Fruit fly (Drosophila melanogaster) whole organism, embryonic: Measurements from ENCODE around the gene mRpL51.

Source experiments
- Abd-B ChIP-seq: fragments of 200-800 bp; sonication (Bioruptor generic); optimal IDR thresholded peaks from 2 replicates; lab custom pipeline; 2018; ENCODE audit warnings: missing biosample characterization, mild to moderate bottlenecking, missing genetic modification characterization, moderate library complexity
- Atf3 ChIP-seq: fragments of 200-800 bp; sonication (Bioruptor generic); optimal IDR thresholded peaks from 3 replicates; lab custom pipeline; 2016; ENCODE audit warnings: missing biosample characterization, missing genetic modification characterization
- BEAF-32 ChIP-seq: fragments of 200-800 bp; sonication (Bioruptor generic); optimal IDR thresholded peaks from 3 replicates; lab custom pipeline; 2017; ENCODE audit warnings: missing biosample characterization, missing genetic modification characterization, mild to moderate bottlenecking, moderate library complexity, missing genetic modification reagents
- Bgb ChIP-seq: fragments of 200-800 bp; sonication (Bioruptor generic); IDR thresholded peaks from 2 replicates; pipeline ENCODE4 v1.3.6; 2022; ENCODE audit warnings: missing biosample characterization, missing genetic modification characterization; ENCODE audit not compliant: partially characterized antibody
- CG10366 ChIP-seq: fragments of 200-800 bp; sonication (Bioruptor generic); IDR thresholded peaks from 2 replicates; pipeline ENCODE4 v1.3.6; 2022; ENCODE audit warnings: missing biosample characterization, missing genetic modification characterization
- CG11085 ChIP-seq: fragments of 200-800 bp; sonication (Bioruptor generic); IDR thresholded peaks from 2 replicates; pipeline ENCODE4 v1.3.6; 2022; ENCODE audit warnings: missing biosample characterization, missing genetic modification characterization
- CG11398 ChIP-seq: fragments of 200-800 bp; sonication (Bioruptor generic); optimal IDR thresholded peaks from 2 replicates; lab custom pipeline; 2016; ENCODE audit warnings: missing biosample characterization, missing genetic modification characterization
- CG12659 ChIP-seq: fragments of 200-800 bp; sonication (Bioruptor generic); optimal IDR thresholded peaks from 3 replicates; lab custom pipeline; 2017; ENCODE audit warnings: mild to moderate bottlenecking, missing biosample characterization, missing genetic modification reagents, missing genetic modification characterization
- CG13287 ChIP-seq: fragments of 200-800 bp; sonication (Bioruptor generic); IDR thresholded peaks from 2 replicates; pipeline ENCODE4 v1.3.6; 2022; ENCODE audit warnings: missing biosample characterization, missing genetic modification characterization; ENCODE audit not compliant: partially characterized antibody
- CG14965 ChIP-seq: fragments of 200-800 bp; sonication (Bioruptor generic); optimal IDR thresholded peaks from 2 replicates; lab custom pipeline; 2016; ENCODE audit warnings: missing biosample characterization, missing genetic modification characterization, borderline replicate concordance
- CG15514 ChIP-seq: fragments of 200-800 bp; sonication (Bioruptor generic); optimal IDR thresholded peaks from 3 replicates; lab custom pipeline; 2017; ENCODE audit warnings: missing biosample characterization, missing genetic modification characterization, mild to moderate bottlenecking, moderate library complexity, missing genetic modification reagents
- CG30431 ChIP-seq: fragments of 200-800 bp; sonication (Bioruptor generic); optimal IDR thresholded peaks from 2 replicates; lab custom pipeline; 2017; ENCODE audit warnings: missing biosample characterization, missing genetic modification characterization
- CG31388 ChIP-seq: fragments of 200-800 bp; sonication (Bioruptor generic); optimal IDR thresholded peaks from 2 replicates; lab custom pipeline; 2016; ENCODE audit warnings: missing biosample characterization, missing genetic modification characterization
- CG32772 ChIP-seq: fragments of 200-800 bp; sonication (Bioruptor generic); IDR thresholded peaks from 2 replicates; pipeline ENCODE4 v1.3.6; 2022; ENCODE audit warnings: missing biosample characterization, missing genetic modification characterization
- CG3726 ChIP-seq: fragments of 200-800 bp; sonication (Bioruptor generic); IDR thresholded peaks from 3 replicates; pipeline ENCODE4, ENCODE4 v1.3.6; 2022; ENCODE audit warnings: missing biosample characterization, missing genetic modification characterization
- CG6854 ChIP-seq: fragments of 200-800 bp; sonication (Bioruptor generic); optimal IDR thresholded peaks from 3 replicates; lab custom pipeline; 2017; ENCODE audit warnings: missing biosample characterization, mild to moderate bottlenecking, missing genetic modification characterization
- CG7372 ChIP-seq: fragments of 200-800 bp; sonication (Bioruptor generic); IDR thresholded peaks from 2 replicates; pipeline ENCODE4 v1.3.6; 2022; ENCODE audit warnings: missing biosample characterization, missing genetic modification characterization
- CG8478 ChIP-seq: fragments of >200 bp; optimal IDR thresholded peaks from 2 replicates; lab custom pipeline; 2018
- CG8765 ChIP-seq: fragments of 200-800 bp; sonication (Bioruptor generic); IDR thresholded peaks from 2 replicates; pipeline ENCODE4 v1.3.6; 2022; ENCODE audit warnings: missing biosample characterization, missing genetic modification characterization
- CHES-1-like ChIP-seq: fragments of 200-800 bp; sonication (Bioruptor generic); optimal IDR thresholded peaks from 2 replicates; lab custom pipeline; 2016; ENCODE audit warnings: missing biosample characterization, missing genetic modification characterization
- ERR ChIP-seq: fragments of 200-800 bp; sonication (Bioruptor generic); optimal IDR thresholded peaks from 2 replicates; lab custom pipeline; 2016; ENCODE audit warnings: missing biosample characterization, missing genetic modification characterization
- H2.0 ChIP-seq: fragments of 200-800 bp; sonication (Bioruptor generic); IDR thresholded peaks from 2 replicates; pipeline ENCODE4 v1.3.6; 2022; ENCODE audit warnings: missing biosample characterization, missing genetic modification characterization
- HLHmδ ChIP-seq: fragments of 200-800 bp; sonication (Bioruptor generic); optimal IDR thresholded peaks from 2 replicates; lab custom pipeline; 2018; ENCODE audit warnings: missing biosample characterization, mild to moderate bottlenecking, missing genetic modification characterization, moderate library complexity
- Hey ChIP-seq: fragments of 200-800 bp; sonication (Bioruptor generic); optimal IDR thresholded peaks from 3 replicates; lab custom pipeline; 2018; ENCODE audit warnings: missing biosample characterization, mild to moderate bottlenecking, missing genetic modification characterization
- Jarid2 ChIP-seq: fragments of 200-800 bp; sonication (Bioruptor generic); optimal IDR thresholded peaks from 3 replicates; lab custom pipeline; 2017; ENCODE audit warnings: mild to moderate bottlenecking, missing biosample characterization, missing genetic modification reagents, missing genetic modification characterization
- MBD-R2 ChIP-seq: fragments of 200-800 bp; sonication (Bioruptor generic); IDR thresholded peaks from 2 replicates; pipeline ENCODE4 v1.3.6; 2022; ENCODE audit warnings: missing biosample characterization, missing genetic modification characterization
- Mad ChIP-seq: fragments of 200-800 bp; sonication (Bioruptor generic); optimal IDR thresholded peaks from 2 replicates; lab custom pipeline; 2016; ENCODE audit warnings: missing biosample characterization, missing genetic modification characterization
- NFAT ChIP-seq: fragments of 200-800 bp; sonication (Bioruptor generic); IDR thresholded peaks from 2 replicates; pipeline ENCODE4 v1.3.6; 2022; ENCODE audit warnings: missing biosample characterization, missing genetic modification characterization
- Nf-YB ChIP-seq: fragments of 200-800 bp; sonication (Bioruptor generic); optimal IDR thresholded peaks from 3 replicates; lab custom pipeline; 2019; ENCODE audit warnings: missing biosample characterization, mild to moderate bottlenecking, missing genetic modification characterization, moderate library complexity
- Six4 ChIP-seq: fragments of 200-800 bp; sonication (Bioruptor generic); optimal IDR thresholded peaks from 2 replicates; lab custom pipeline; 2016; ENCODE audit warnings: missing biosample characterization, missing genetic modification characterization
- Sox100B ChIP-seq: fragments of 200-800 bp; sonication (Bioruptor generic); optimal IDR thresholded peaks from 3 replicates; lab custom pipeline; 2018; ENCODE audit warnings: missing biosample characterization, mild to moderate bottlenecking, missing genetic modification characterization
- Sry-δ ChIP-seq: fragments of 200-800 bp; sonication (Bioruptor generic); optimal IDR thresholded peaks from 2 replicates; lab custom pipeline; 2016; ENCODE audit warnings: missing biosample characterization, missing genetic modification characterization
- Trl ChIP-seq, 3 experiments: fragments of >200 bp in 2 of 3; fragments of 200-800 bp in 1 of 3; sonication (Bioruptor generic) in 1 of 3; optimal IDR thresholded peaks; 2 replicates in 1 of 3; 3 replicates in 2 of 3; lab custom pipeline; 2016 to 2017; ENCODE audit warnings: missing biosample characterization in 1 of 3, missing genetic modification characterization in 1 of 3
- Usf ChIP-seq: fragments of 200-800 bp; sonication (Bioruptor generic); optimal IDR thresholded peaks from 2 replicates; lab custom pipeline; 2017; ENCODE audit warnings: missing genotype, missing biosample characterization, missing genetic modification characterization
- ab ChIP-seq: fragments of 200-800 bp; sonication (Bioruptor generic); optimal IDR thresholded peaks from 2 replicates; lab custom pipeline; 2016; ENCODE audit warnings: missing biosample characterization, missing genetic modification characterization
- ato ChIP-seq: fragments of 200-800 bp; sonication (Bioruptor generic); IDR thresholded peaks from 2 replicates; pipeline ENCODE4 v1.3.6; 2022; ENCODE audit warnings: missing biosample characterization, missing genetic modification characterization; ENCODE audit not compliant: partially characterized antibody
- dan ChIP-seq: fragments of 200-800 bp; sonication (Bioruptor generic); IDR thresholded peaks from 2 replicates; pipeline ENCODE4 v1.3.6; 2022; ENCODE audit warnings: missing biosample characterization, missing genetic modification characterization
- danr ChIP-seq: fragments of 200-800 bp; sonication (Bioruptor generic); IDR thresholded peaks from 2 replicates; pipeline ENCODE4 v1.3.6; 2022; ENCODE audit warnings: missing biosample characterization, missing genetic modification characterization
- dpn ChIP-seq, 2 experiments: fragments of 200-800 bp; sonication (Bioruptor generic); optimal IDR thresholded peaks; 3 replicates each; lab custom pipeline; 2016; ENCODE audit warnings: missing biosample characterization in 2 of 2, missing genetic modification characterization in 2 of 2
- fd3F ChIP-seq: fragments of 200-800 bp; sonication (Bioruptor generic); optimal IDR thresholded peaks from 2 replicates; lab custom pipeline; 2018; ENCODE audit warnings: missing biosample characterization, mild to moderate bottlenecking, missing genetic modification characterization, moderate library complexity
- grau ChIP-seq: fragments of 200-800 bp; optimal IDR thresholded peaks from 3 replicates; lab custom pipeline; 2019; ENCODE audit warnings: missing biosample characterization, mild to moderate bottlenecking, missing genetic modification characterization, moderate library complexity
- gro ChIP-seq: fragments of 200-800 bp; sonication (Bioruptor generic); optimal IDR thresholded peaks from 2 replicates; lab custom pipeline; 2016; ENCODE audit warnings: missing biosample characterization, missing genetic modification characterization
- mld ChIP-seq: fragments of 200-800 bp; sonication (Bioruptor generic); IDR thresholded peaks from 3 replicates; pipeline ENCODE4 v1.3.6; 2022; ENCODE audit warnings: missing biosample characterization, missing genetic modification characterization; ENCODE audit not compliant: partially characterized antibody
- odd ChIP-seq: fragments of 200-800 bp; sonication (Bioruptor generic); optimal IDR thresholded peaks from 2 replicates; lab custom pipeline; 2017; ENCODE audit warnings: missing biosample characterization, mild to moderate bottlenecking, missing genetic modification characterization
- pan ChIP-seq, 4 experiments: fragments of >200 bp in 3 of 4; fragments of 200-800 bp in 1 of 4; sonication (Bioruptor generic) in 1 of 4; optimal IDR thresholded peaks in 3 of 4; IDR thresholded peaks in 1 of 4; 2 replicates each; pipeline versions ENCODE4 v1.3.6 to Lab custom; 2017 to 2022; ENCODE audit warnings: missing biosample characterization in 2 of 4, missing genetic modification characterization in 2 of 4, mixed read lengths in 1 of 4
- rib ChIP-seq: fragments of 200-800 bp; sonication (Bioruptor generic); IDR thresholded peaks from 2 replicates; pipeline ENCODE4 v1.3.6; 2022; ENCODE audit warnings: missing biosample characterization, missing genetic modification characterization
- sens-2 ChIP-seq: fragments of 200-800 bp; sonication (Bioruptor generic); IDR thresholded peaks from 2 replicates; pipeline ENCODE4 v1.3.6; 2022; ENCODE audit warnings: missing biosample characterization, missing genetic modification characterization
- tap ChIP-seq: fragments of 200-800 bp; optimal IDR thresholded peaks from 3 replicates; lab custom pipeline; 2019; ENCODE audit warnings: missing biosample characterization, mild to moderate bottlenecking, missing genetic modification characterization, moderate library complexity
- toy ChIP-seq: fragments of 200-800 bp; sonication (Bioruptor generic); IDR thresholded peaks from 2 replicates; pipeline ENCODE4 v1.3.6; 2022; ENCODE audit warnings: missing biosample characterization, missing genetic modification characterization
- twi ChIP-seq: fragments of 200-800 bp; optimal IDR thresholded peaks from 2 replicates; lab custom pipeline; 2019; ENCODE audit warnings: missing biosample characterization, mild to moderate bottlenecking, missing genetic modification characterization, moderate library complexity

Gene mRpL51

DNA sequence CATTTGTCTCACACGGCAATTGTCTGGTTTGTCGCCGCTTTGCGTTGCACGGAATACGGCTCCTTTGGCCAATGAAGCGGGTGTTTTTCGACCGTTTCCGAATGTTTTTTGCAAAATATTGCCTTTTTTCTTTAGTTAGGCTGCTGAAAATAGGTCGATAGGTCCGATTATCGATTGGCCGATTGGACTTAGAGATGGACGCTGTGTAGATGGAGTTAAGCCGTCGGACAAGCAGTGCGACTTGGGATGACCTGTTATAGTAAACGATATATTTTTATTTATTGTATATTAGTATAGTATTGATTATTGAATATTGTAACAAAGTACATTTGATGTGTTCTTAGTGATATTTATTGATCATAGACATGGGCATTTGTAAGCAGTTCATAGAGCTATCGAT is 11.1 kb upstream of the mRpL51 start, which contains the start of the genes lmgA and lmgB (continued):
- no peak for TF ChIP-seq CG14965 (GFP tag; lab: Kevin White, UChicago)
- TF ChIP-seq ab (GFP tag; lab: Kevin White, UChicago) = no peak
- TF ChIP-seq CG8478 (lab: Kevin White, UChicago) = no peak
- no peak for TF ChIP-seq Nf-YB (GFP tag; lab: Kevin White, UChicago)
- TF ChIP-seq CG11398 (GFP tag; lab: Kevin White, UChicago) = no peak
- TF ChIP-seq dpn (GFP tag; optimal IDR thresholded peaks at IDR 0.05; lab: Kevin White, UChicago) = peak; percentile 14 to 71
- peak; percentile 70 for TF ChIP-seq MBD-R2 (GFP tag; lab: Robert Waterston, UW)
- peak; percentile 49; the same call in 1 of the 2 replicates for TF ChIP-seq rib (GFP tag; lab: Robert Waterston, UW)
- TF ChIP-seq CG11085 (GFP tag; lab: Robert Waterston, UW) = 0 out of 2 replicates have a peak, but pooled peaks have one; percentile 9
- peak; percentile 86 for TF ChIP-seq Bgb (GFP tag; lab: Robert Waterston, UW)
- no peak for TF ChIP-seq Mad (GFP tag; lab: Kevin White, UChicago)
- TF ChIP-seq Abd-B (GFP tag; lab: Kevin White, UChicago) = no peak
- TF ChIP-seq ato (GFP tag; lab: Robert Waterston, UW) = peak; percentile 89
- TF ChIP-seq dan = no peak
- peak; percentile 3 for TF ChIP-seq twi (tag; lab: Kevin White, UChicago)
- no peak for TF ChIP-seq Usf (GFP tag; lab: Kevin White, UChicago)
- TF ChIP-seq CG12659 (GFP tag; lab: Kevin White, UChicago) = peak; percentile 66
- TF ChIP-seq fd3F (GFP tag; lab: Kevin White, UChicago) = no peak
- no peak for TF ChIP-seq CG3726 (GFP tag; lab: Robert Waterston, UW)
- TF ChIP-seq Atf3 (GFP tag; lab: Kevin White, UChicago) = no peak
- TF ChIP-seq grau (tag; lab: Kevin White, UChicago) = peak; percentile 35
- TF ChIP-seq sens-2 (GFP tag; lab: Robert Waterston, UW) = no peak
- peak; percentile 56 for TF ChIP-seq CG15514 (GFP tag; lab: Kevin White, UChicago)
- no peak for TF ChIP-seq CG30431
- TF ChIP-seq tap = no peak
- no peak for TF ChIP-seq Trl (optimal IDR thresholded peaks at IDR 0.05; lab: Kevin White, UChicago)
- TF ChIP-seq Trl (GFP tag; optimal IDR thresholded peaks at IDR 0.05; lab: Kevin White, UChicago) = peak; percentile 7
- TF ChIP-seq CG6854 (GFP tag; lab: Kevin White, UChicago) = no peak
- no peak for TF ChIP-seq odd (GFP tag; lab: Kevin White, UChicago)
- no peak for TF ChIP-seq HLHmδ (GFP tag; lab: Kevin White, UChicago)
- peak; percentile 33; the same call in 1 of the 2 replicates for TF ChIP-seq H2.0 (GFP tag; lab: Robert Waterston, UW)
- no peak for TF ChIP-seq CHES-1-like (GFP tag; lab: Kevin White, UChicago)
- peak; percentile 25; the same call in 1 of the 2 replicates for TF ChIP-seq NFAT (GFP tag; lab: Robert Waterston, UW)
- peak; percentile 89 for TF ChIP-seq Sry-δ
- no peak for TF ChIP-seq danr
- no peak for TF ChIP-seq Sox100B
- no peak for TF ChIP-seq CG10366 (GFP tag; lab: Robert Waterston, UW)
- no peak for TF ChIP-seq CG8765 (GFP tag; lab: Robert Waterston, UW)
- TF ChIP-seq CG31388 (GFP tag; lab: Kevin White, UChicago) = no peak
- TF ChIP-seq Jarid2 (GFP tag; lab: Kevin White, UChicago) = no peak
- no peak for TF ChIP-seq ERR (GFP tag; lab: Kevin White, UChicago)
- no peak for TF ChIP-seq CG7372 (GFP tag; lab: Robert Waterston, UW)
- TF ChIP-seq pan (optimal IDR thresholded peaks at IDR 0.05; lab: Kevin White, UChicago) = no peak
- TF ChIP-seq pan (GFP tag; optimal IDR thresholded peaks at IDR 0.05 in 1 of 2, IDR thresholded peaks at IDR 0.05 in 1 of 2) = peak in 1 of 2 experiments; percentile 47
- peak; percentile 85 for TF ChIP-seq mld (GFP tag; lab: Robert Waterston, UW)
- TF ChIP-seq Hey = no peak
- peak; percentile 14 for TF ChIP-seq Six4 (GFP tag; lab: Kevin White, UChicago)
- TF ChIP-seq toy (GFP tag; lab: Robert Waterston, UW) = no peak
- TF ChIP-seq BEAF-32 (GFP tag; lab: Kevin White, UChicago) = peak; percentile 87
- no peak for TF ChIP-seq CG32772 (GFP tag; lab: Robert Waterston, UW)
- peak; percentile 89 for TF ChIP-seq CG13287 (GFP tag; lab: Robert Waterston, UW)
- TF ChIP-seq gro (GFP tag; lab: Kevin White, UChicago) = peak; percentile 30
